Worm (Caenorhabditis elegans) whole organism, L4 larva: Measurements from ENCODE around the gene B0244.17.

ENCODE experiments used
- D1046.2 ChIP-seq: fragments of 200-800 bp; sonication (Bioruptor generic); IDR thresholded peaks from 2 replicates; pipeline ENCODE4 v1.3.6; 2022; ENCODE audit warnings: missing genetic modification characterization, missing compliant biosample characterization
- F10B5.3 ChIP-seq: sonication (generic microtip); optimal IDR thresholded peaks from 2 replicates; lab custom pipeline; 2016; ENCODE audit warnings: mild to moderate bottlenecking, missing genetic modification characterization, missing compliant biosample characterization
- F37D6.2 ChIP-seq: sonication (generic microtip); optimal IDR thresholded peaks from 2 replicates; lab custom pipeline; 2016; ENCODE audit warnings: mild to moderate bottlenecking, missing genetic modification characterization, missing compliant biosample characterization
- F44E2.7 ChIP-seq: fragments of 200-800 bp; sonication (Bioruptor generic); IDR thresholded peaks from 2 replicates; pipeline ENCODE4 v2.1.2; 2022; ENCODE audit warnings: missing genetic modification characterization, missing compliant biosample characterization
- F49E8.2 ChIP-seq: sonication (generic microtip); optimal IDR thresholded peaks from 2 replicates; lab custom pipeline; 2016; ENCODE audit warnings: missing compliant biosample characterization, mild to moderate bottlenecking, missing genetic modification characterization, borderline replicate concordance
- Y105C5A.15 ChIP-seq: fragments of 200-800 bp; sonication (Bioruptor generic); IDR thresholded peaks from 2 replicates; pipeline ENCODE4 v1.3.6; 2022; ENCODE audit warnings: missing genetic modification characterization, missing compliant biosample characterization
- Y48G9A.11 ChIP-seq: fragments of 200-800 bp; sonication (Bioruptor generic); IDR thresholded peaks from 2 replicates; pipeline ENCODE4 v1.3.6; 2022; ENCODE audit warnings: missing genetic modification reagents, missing genetic modification characterization, missing compliant biosample characterization
- Y5F2A.4 ChIP-seq: fragments of 200-800 bp; sonication (Bioruptor generic); optimal IDR thresholded peaks from 2 replicates; lab custom pipeline; 2018; ENCODE audit warnings: mild to moderate bottlenecking, missing genetic modification characterization, missing compliant biosample characterization
- aha-1 ChIP-seq: fragments of 150-350 bp; peaks from one replicate; lab custom pipeline; 2014; ENCODE audit warnings: missing biosample characterization, missing genetic modification characterization
- arid-1 ChIP-seq: fragments of 200-800 bp; sonication (Bioruptor generic); conservative IDR thresholded peaks from 2 replicates; pipeline ENCODE4 v1.3.6; 2022; ENCODE audit warnings: missing genetic modification reagents, missing genetic modification characterization, missing compliant biosample characterization
- attf-4 ChIP-seq: sonication (generic microtip); optimal IDR thresholded peaks from 3 replicates; lab custom pipeline; 2017; ENCODE audit warnings: missing biosample characterization, missing genetic modification characterization
- ceh-20 ChIP-seq: fragments of 200-800 bp; sonication (Bioruptor generic); IDR thresholded peaks from 2 replicates; pipeline ENCODE4 v1.3.6; 2022; ENCODE audit warnings: missing genetic modification reagents, missing genetic modification characterization, missing compliant biosample characterization
- ceh-28 ChIP-seq: fragments of 150-350 bp; optimal IDR thresholded peaks from 2 replicates; lab custom pipeline; 2014; ENCODE audit warnings: missing biosample characterization, missing genetic modification reagents, missing genetic modification characterization
- ceh-32 ChIP-seq: sonication (generic microtip); optimal IDR thresholded peaks from 2 replicates; lab custom pipeline; 2016; ENCODE audit warnings: mild to moderate bottlenecking, missing genetic modification characterization, missing compliant biosample characterization; ENCODE audit not compliant: poor library complexity
- ceh-62 ChIP-seq: sonication (generic microtip); optimal IDR thresholded peaks from 2 replicates; lab custom pipeline; 2017; ENCODE audit warnings: missing biosample characterization, missing genetic modification characterization
- cey-2 ChIP-seq: sonication (generic microtip); optimal IDR thresholded peaks from 3 replicates; lab custom pipeline; 2017; ENCODE audit warnings: missing genetic modification characterization, mild to moderate bottlenecking, missing compliant biosample characterization, antibody characterized with exemption, borderline replicate concordance; ENCODE audit not compliant: insufficient read depth
- ctbp-1 ChIP-seq: fragments of 200-800 bp; sonication (Bioruptor generic); IDR thresholded peaks from 2 replicates; pipeline ENCODE4 v1.3.6; 2022; ENCODE audit warnings: missing genetic modification reagents, missing genetic modification characterization, missing compliant biosample characterization
- dmd-6 ChIP-seq: fragments of 200-800 bp; sonication (Bioruptor generic); IDR thresholded peaks from 2 replicates; pipeline ENCODE4 v1.3.6; 2022; ENCODE audit warnings: missing genetic modification reagents, missing genetic modification characterization, missing compliant biosample characterization
- dmd-9 ChIP-seq: fragments of 200-800 bp; sonication (Bioruptor generic); IDR thresholded peaks from 2 replicates; pipeline ENCODE4 v1.3.6; 2022; ENCODE audit warnings: missing genetic modification reagents, missing genetic modification characterization, missing compliant biosample characterization
- egl-43 ChIP-seq: fragments of 200-800 bp; sonication (Bioruptor generic); IDR thresholded peaks from 2 replicates; pipeline ENCODE4 v1.3.6; 2022; ENCODE audit warnings: missing genetic modification reagents, missing genetic modification characterization, missing compliant biosample characterization
- fkh-10 ChIP-seq: fragments of 150-350 bp; optimal IDR thresholded peaks from 2 replicates; lab custom pipeline; 2014; ENCODE audit warnings: missing biosample characterization, missing genetic modification reagents, missing genetic modification characterization
- hlh-30 ChIP-seq: sonication (generic microtip); optimal IDR thresholded peaks from 2 replicates; lab custom pipeline; 2017; ENCODE audit warnings: antibody characterized with exemption, mild to moderate bottlenecking, missing genetic modification characterization, missing compliant biosample characterization; ENCODE audit not compliant: insufficient read depth
- hmg-1.1 ChIP-seq: fragments of 200-800 bp; sonication (Bioruptor generic); IDR thresholded peaks from 2 replicates; pipeline ENCODE4 v1.3.6; 2022; ENCODE audit warnings: missing genetic modification reagents, missing genetic modification characterization, missing compliant biosample characterization
- jun-1 ChIP-seq: fragments of 150-350 bp; optimal IDR thresholded peaks from 2 replicates; lab custom pipeline; 2014; ENCODE audit warnings: missing biosample characterization, missing genetic modification reagents, missing genetic modification characterization
- lin-15B ChIP-seq: fragments of 150-350 bp; sonication (generic microtip); optimal IDR thresholded peaks from 3 replicates; lab custom pipeline; 2014; ENCODE audit warnings: missing biosample characterization, missing genetic modification characterization
- lin-29 ChIP-seq: fragments of 200-800 bp; sonication (Bioruptor generic); IDR thresholded peaks from 2 replicates; pipeline ENCODE4 v1.3.6; 2022; ENCODE audit warnings: missing genetic modification reagents, missing genetic modification characterization, missing compliant biosample characterization
- lin-38 ChIP-seq: fragments of 200-800 bp; sonication (Bioruptor generic); IDR thresholded peaks from 2 replicates; pipeline ENCODE4 v1.3.6; 2022; ENCODE audit warnings: missing genetic modification reagents, missing genetic modification characterization, missing compliant biosample characterization
- lin-39 ChIP-seq: fragments of 150-350 bp; optimal IDR thresholded peaks from 2 replicates; lab custom pipeline; 2014; ENCODE audit warnings: missing biosample characterization, missing genetic modification reagents, missing genetic modification characterization
- lir-3 ChIP-seq: sonication (generic microtip); optimal IDR thresholded peaks from 2 replicates; lab custom pipeline; 2016; ENCODE audit warnings: mild to moderate bottlenecking, missing genetic modification characterization, missing compliant biosample characterization
- madf-9 ChIP-seq: fragments of 200-800 bp; sonication (Bioruptor generic); conservative IDR thresholded peaks from 2 replicates; pipeline ENCODE4 v1.3.6; 2022; ENCODE audit warnings: missing genetic modification reagents, missing genetic modification characterization, missing compliant biosample characterization
- mep-1 ChIP-seq: fragments of 150-350 bp; sonication (generic microtip); optimal IDR thresholded peaks from 3 replicates; lab custom pipeline; 2014; ENCODE audit warnings: missing biosample characterization, missing genetic modification characterization
- mes-2 ChIP-seq: sonication (generic microtip); optimal IDR thresholded peaks from 2 replicates; lab custom pipeline; 2016; ENCODE audit warnings: missing genotype, mild to moderate bottlenecking, missing genetic modification characterization, missing compliant biosample characterization; ENCODE audit not compliant: poor library complexity, severe bottlenecking
- nhr-102 ChIP-seq: sonication (generic microtip); optimal IDR thresholded peaks from 2 replicates; lab custom pipeline; 2016; ENCODE audit warnings: mild to moderate bottlenecking, missing genetic modification characterization, moderate library complexity, missing compliant biosample characterization
- nhr-237 ChIP-seq: sonication (generic microtip); optimal IDR thresholded peaks from 2 replicates; lab custom pipeline; 2017; ENCODE audit warnings: missing biosample characterization, missing genetic modification characterization
- nhr-6 ChIP-seq: fragments of 150-350 bp; optimal IDR thresholded peaks from 2 replicates; lab custom pipeline; 2014; ENCODE audit warnings: missing biosample characterization, missing genetic modification characterization
- nhr-77 ChIP-seq: fragments of 150-350 bp; optimal IDR thresholded peaks from 2 replicates; lab custom pipeline; 2014; ENCODE audit warnings: missing biosample characterization, missing genetic modification characterization
- pha-4 ChIP-seq, 2 experiments: fragments of 150-350 bp in 1 of 2; fragments of 200-800 bp in 1 of 2; sonication (Bioruptor generic) in 1 of 2; IDR thresholded peaks in 1 of 2; optimal IDR thresholded peaks in 1 of 2; 2 replicates each; pipeline versions ENCODE4 v1.3.6 to Lab custom; 2014 to 2022; ENCODE audit warnings: missing genetic modification characterization in 2 of 2, missing genetic modification reagents in 2 of 2, missing biosample characterization in 1 of 2, missing compliant biosample characterization in 1 of 2
- pqm-1 ChIP-seq: sonication (generic microtip); optimal IDR thresholded peaks from 2 replicates; lab custom pipeline; 2017; ENCODE audit warnings: missing biosample characterization, missing genetic modification characterization
- saeg-2 ChIP-seq: fragments of 200-800 bp; sonication (Bioruptor generic); IDR thresholded peaks from 2 replicates; pipeline ENCODE4 v1.3.6; 2022; ENCODE audit warnings: missing genetic modification reagents, missing genetic modification characterization, missing compliant biosample characterization
- set-16 ChIP-seq: fragments of 200-800 bp; sonication (Bioruptor generic); IDR thresholded peaks from 2 replicates; pipeline ENCODE4 v1.3.6; 2022; ENCODE audit warnings: missing genetic modification reagents, missing genetic modification characterization, missing compliant biosample characterization
- skn-1 ChIP-seq: fragments of 150-350 bp; optimal IDR thresholded peaks from 2 replicates; lab custom pipeline; 2014; ENCODE audit warnings: missing biosample characterization, missing genetic modification characterization
- snpc-1.2 ChIP-seq: fragments of 200-800 bp; sonication (Bioruptor generic); IDR thresholded peaks from 2 replicates; pipeline ENCODE4 v1.3.6; 2022; ENCODE audit warnings: missing genetic modification reagents, missing genetic modification characterization, missing compliant biosample characterization
- spr-1 ChIP-seq: sonication (generic microtip); optimal IDR thresholded peaks from 2 replicates; lab custom pipeline; 2016; ENCODE audit warnings: mild to moderate bottlenecking, missing genetic modification characterization, missing compliant biosample characterization
- spr-3 ChIP-seq: fragments of 200-800 bp; sonication (Bioruptor generic); optimal IDR thresholded peaks from 2 replicates; lab custom pipeline; 2018; ENCODE audit warnings: mild to moderate bottlenecking, missing genetic modification characterization, missing compliant biosample characterization
- tag-97 ChIP-seq: fragments of 200-800 bp; sonication (Bioruptor generic); IDR thresholded peaks from 2 replicates; pipeline ENCODE4 v1.3.6; 2022; ENCODE audit warnings: missing genetic modification characterization, missing compliant biosample characterization
- tra-1 ChIP-seq: fragments of 200-800 bp; sonication (Bioruptor generic); IDR thresholded peaks from 2 replicates; pipeline ENCODE4 v1.3.6; 2022; ENCODE audit warnings: missing genetic modification reagents, missing genetic modification characterization, missing compliant biosample characterization
- unc-130 ChIP-seq: sonication (generic microtip); optimal IDR thresholded peaks from 2 replicates; lab custom pipeline; 2016; ENCODE audit warnings: missing genetic modification reagents, missing genetic modification characterization, missing compliant biosample characterization
- unc-39 ChIP-seq: sonication (generic microtip); optimal IDR thresholded peaks from 2 replicates; lab custom pipeline; 2017; ENCODE audit warnings: missing biosample characterization, missing genetic modification characterization
- zip-2 ChIP-seq: fragments of 150-350 bp; optimal IDR thresholded peaks from 2 replicates; lab custom pipeline; 2014; ENCODE audit warnings: missing biosample characterization, missing genetic modification characterization
- ztf-7 ChIP-seq: fragments of 150-350 bp; optimal IDR thresholded peaks from 2 replicates; lab custom pipeline; 2014; ENCODE audit warnings: missing biosample characterization, missing genetic modification characterization

B0244.17 gene

ce11 chrIII:5706077-5706627 is 26.9 kb upstream of the B0244.17 start, which contains the start of gene rpl-23 (continued):
- TF ChIP-seq arid-1 (GFP tag; lab: Robert Waterston, UW) (peak; percentile 74; the same call in 1 of the 2 replicates), pqm-1 (tag; lab: Kevin White, UChicago) (peak; percentile 7), nhr-77 (peak; percentile 96), lin-38 (GFP tag; lab: Robert Waterston, UW) (peak; percentile 85), set-16 (GFP tag; lab: Robert Waterston, UW) (no peak), spr-3 (no peak), dmd-9 (GFP tag; lab: Robert Waterston, UW) (no peak), aha-1 (peak; percentile 97), nhr-102 (tag; lab: Kevin White, UChicago) (peak; percentile 52), F10B5.3 (no peak), Y5F2A.4 (GFP tag; lab: Kevin White, UChicago) (no peak), lir-3 (no peak), hlh-30 (tag; lab: Kevin White, UChicago) (peak; percentile 92), tag-97 (GFP tag; lab: Robert Waterston, UW) (no peak), lin-15B (tag; lab: Kevin White, UChicago) (no peak), snpc-1.2 (GFP tag; lab: Robert Waterston, UW) (no peak), attf-4 (no peak), Y105C5A.15 (GFP tag; lab: Robert Waterston, UW) (no peak), unc-39 (tag; lab: Kevin White, UChicago) (no peak), jun-1 (tag; lab: Kevin White, UChicago) (peak; percentile 27), zip-2 (peak; percentile 29), ctbp-1 (GFP tag; lab: Robert Waterston, UW) (peak; percentile 49; the same call in 1 of the 2 replicates), ceh-20 (GFP tag; lab: Robert Waterston, UW) (peak; percentile 52; the same call in 1 of the 2 replicates), unc-130 (GFP tag; lab: Kevin White, UChicago) (peak; percentile 56), ceh-32 (tag; lab: Kevin White, UChicago) (no peak), madf-9 (no peak; the same call in 1 of the 2 replicates), saeg-2 (GFP tag; lab: Robert Waterston, UW) (0 out of 2 replicates have a peak, but pooled peaks have one; percentile 14), F49E8.2 (tag; lab: Kevin White, UChicago) (no peak), D1046.2 (GFP tag; lab: Robert Waterston, UW) (no peak), skn-1 (tag; lab: Kevin White, UChicago) (no peak), hmg-1.1 (GFP tag; lab: Robert Waterston, UW) (peak; percentile 77), tra-1 (peak; percentile 65; the same call in 1 of the 2 replicates), lin-29 (GFP tag; lab: Robert Waterston, UW) (no peak), nhr-6 (peak; percentile 73), Y48G9A.11 (peak; percentile 35; the same call in 1 of the 2 replicates), ceh-62 (no peak), spr-1 (peak; percentile 15), egl-43 (GFP tag; lab: Robert Waterston, UW) (no peak), F37D6.2 (tag; lab: Kevin White, UChicago) (peak; percentile 59), lin-39 (no peak), pha-4 (GFP tag; IDR thresholded peaks at IDR 0.05; lab: Robert Waterston, UW) (peak; percentile 64; the same call in 1 of the 2 replicates), pha-4 (tag; optimal IDR thresholded peaks at IDR 0.05; lab: Kevin White, UChicago) (peak; percentile 98), nhr-237 (tag; lab: Kevin White, UChicago) (no peak), F44E2.7 (GFP tag; lab: Robert Waterston, UW) (no peak), dmd-6 (GFP tag; lab: Robert Waterston, UW) (peak; percentile 62), cey-2 (tag; lab: Kevin White, UChicago) (no peak), ceh-28 (tag; lab: Kevin White, UChicago) (peak; percentile 85), mes-2 (tag; lab: Kevin White, UChicago) (peak; percentile 92), fkh-10 (peak; percentile 54), mep-1 (tag; lab: Kevin White, UChicago) (peak; percentile 96), ztf-7 (tag; lab: Kevin White, UChicago) (peak; percentile 73)
